Worm (Caenorhabditis elegans): ENCODE measurements around the gene T04A8.13.

Gene T04A8.13

ce11 chrIII:4693695-4694094, 13.1 kb upstream of the T04A8.13 start, which contains the start of gene T04A8.8:
Gene T04A8.8, plus strand, starts transcription at chrIII:4693995.
- TF ChIP-seq nfya-1 (tag; optimal IDR thresholded peaks at IDR 0.05) (no peak), tbx-7 (tag; optimal IDR thresholded peaks at IDR 0.05) (no peak), dmd-4 (tag; optimal IDR thresholded peaks at IDR 0.05; ENCODE audit: borderline replicate concordance) (no peak), ceh-14 (tag; optimal IDR thresholded peaks at IDR 0.05) (no peak), pqm-1 (tag; optimal IDR thresholded peaks at IDR 0.05) (no peak), ceh-22 (tag; optimal IDR thresholded peaks at IDR 0.05) (no peak), pag-3 (tag; optimal IDR thresholded peaks at IDR 0.05; ENCODE audit: borderline replicate concordance) (no peak), mec-3 (tag; optimal IDR thresholded peaks at IDR 0.05; ENCODE audit: borderline replicate concordance) (no peak), ceh-6 (GFP tag; optimal IDR thresholded peaks at IDR 0.05) (no peak), Y22D7AL.16 (tag; optimal IDR thresholded peaks at IDR 0.05) (no peak), hlh-13 (GFP tag; optimal IDR thresholded peaks at IDR 0.05) (no peak), syd-9 (tag; optimal IDR thresholded peaks at IDR 0.05) (no peak), ceh-24 (tag; optimal IDR thresholded peaks at IDR 0.05) (no peak), unc-55 (GFP tag; optimal IDR thresholded peaks at IDR 0.05) (no peak), ceh-18 (tag; optimal IDR thresholded peaks at IDR 0.05) (no peak), madf-2 (tag; optimal IDR thresholded peaks at IDR 0.05) (no peak), pha-2 (tag; optimal IDR thresholded peaks at IDR 0.05) (no peak), elt-2 (tag; optimal IDR thresholded peaks at IDR 0.05) (no peak), tbx-2 (tag; optimal IDR thresholded peaks at IDR 0.05) (no peak)

ce11 chrIII:4695057-4695456, 11.7 kb upstream of the T04A8.13 start, which contains the start of gene T04A8.7:
Gene T04A8.7, plus strand, starts transcription at chrIII:4695357.
- no peak for TF ChIP-seq dmd-4 (tag; optimal IDR thresholded peaks at IDR 0.05; ENCODE audit: borderline replicate concordance)

ce11 chrIII:4696903-4697302, 9.9 kb upstream of the T04A8.13 start:
- TF ChIP-seq ceh-2 (tag; optimal IDR thresholded peaks at IDR 0.05) (no peak), syd-9 (tag; optimal IDR thresholded peaks at IDR 0.05) (no peak), odd-2 (tag; optimal IDR thresholded peaks at IDR 0.05) (no peak), eyg-1 (tag; optimal IDR thresholded peaks at IDR 0.05) (no peak), ets-4 (tag; optimal IDR thresholded peaks at IDR 0.05) (no peak), npax-4 (tag; optimal IDR thresholded peaks at IDR 0.05) (no peak), ceh-14 (tag; optimal IDR thresholded peaks at IDR 0.05) (no peak)

ce11 chrIII:4697819-4698218, 9.0 kb upstream of the T04A8.13 start, which contains the start of gene dnj-18:
Gene dnj-18, plus strand, starts transcription at chrIII:4698119.
- TF ChIP-seq gmeb-2 (tag; optimal IDR thresholded peaks at IDR 0.05) (no peak), elt-2 (tag; optimal IDR thresholded peaks at IDR 0.05) (no peak), ref-2 (tag; optimal IDR thresholded peaks at IDR 0.05) (no peak), nhr-11 (tag; optimal IDR thresholded peaks at IDR 0.05) (no peak), K02D7.2 (tag; optimal IDR thresholded peaks at IDR 0.05) (no peak), lin-11 (tag; optimal IDR thresholded peaks at IDR 0.05) (no peak), pat-9 (tag; optimal IDR thresholded peaks at IDR 0.05) (no peak), unc-86 (tag; optimal IDR thresholded peaks at IDR 0.05) (no peak), ceh-2 (tag; optimal IDR thresholded peaks at IDR 0.05) (no peak), pha-4 (tag; optimal IDR thresholded peaks at IDR 0.05) (no peak)

ce11 chrIII:4699922-4700321, 6.9 kb upstream of the T04A8.13 start, which contains the start of gene sel-13:
Gene sel-13, minus strand, starts transcription at chrIII:4700224.
- no peak for TF ChIP-seq pha-2 (tag; optimal IDR thresholded peaks at IDR 0.05)
- TF ChIP-seq ref-2 (tag; optimal IDR thresholded peaks at IDR 0.05): no peak
- no peak for TF ChIP-seq sdc-2 (tag; optimal IDR thresholded peaks at IDR 0.05)
- TF ChIP-seq ceh-45 (GFP tag; IDR thresholded peaks at IDR 0.05): no peak
- no peak for TF ChIP-seq C38D4.7 (GFP tag; optimal IDR thresholded peaks at IDR 0.05)
- TF ChIP-seq unc-42 (tag; optimal IDR thresholded peaks at IDR 0.05): no peak
- TF ChIP-seq lin-11 (tag; optimal IDR thresholded peaks at IDR 0.05): no peak
- TF ChIP-seq tbx-7 (tag; optimal IDR thresholded peaks at IDR 0.05): no peak
- TF ChIP-seq hlh-6 (tag; optimal IDR thresholded peaks at IDR 0.05): no peak
- TF ChIP-seq pros-1 (tag; optimal IDR thresholded peaks at IDR 0.05): no peak
- TF ChIP-seq K02D7.2 (tag; optimal IDR thresholded peaks at IDR 0.05): no peak
- no peak for TF ChIP-seq ceh-31 (tag; optimal IDR thresholded peaks at IDR 0.05)
- no peak for TF ChIP-seq K09A11.1 (tag; optimal IDR thresholded peaks at IDR 0.05; ENCODE audit: insufficient read depth)
- TF ChIP-seq F13H6.1 (tag; optimal IDR thresholded peaks at IDR 0.05): no peak
- TF ChIP-seq gmeb-2 (tag; optimal IDR thresholded peaks at IDR 0.05): no peak
- no peak for TF ChIP-seq unc-55 (GFP tag; optimal IDR thresholded peaks at IDR 0.05)
- no peak for TF ChIP-seq elt-4 (tag; optimal IDR thresholded peaks at IDR 0.05)
- no peak for TF ChIP-seq ceh-18 (tag; optimal IDR thresholded peaks at IDR 0.05)
- TF ChIP-seq nhr-232 (tag; optimal IDR thresholded peaks at IDR 0.05): no peak
- TF ChIP-seq unc-3 (GFP tag; conservative IDR thresholded peaks at IDR 0.05): no peak
- no peak for TF ChIP-seq unc-3 (tag; optimal IDR thresholded peaks at IDR 0.05)

All from whole organism, late embryonic.